Fruit fly (Drosophila melanogaster): ENCODE measurements around the gene NSD.
A peak's percentile ranks its signal among the peaks of the same experiment; 100 is the strongest.
"Not testable (repeated sequence)": the region's sequence is repeated elsewhere in the genome, so short reads cannot be mapped to it uniquely, and the experiment has no call there.

The NSD gene

dm6 chr3R:27963119-27963518 is 25.5 kb upstream of the NSD start, which contains the start of the genes CG31131 and CG4849:
TSS of gene CG31131 (minus strand) at chr3R:27963219.
TSS of gene CG4849 (plus strand) at chr3R:27963415.
- TF ChIP-seq CG18764 (GFP tag; optimal IDR thresholded peaks at IDR 0.05); gsb (GFP tag; IDR thresholded peaks at IDR 0.05); Elba2 (GFP tag; optimal IDR thresholded peaks at IDR 0.05): not testable (repeated sequence)

- not testable (repeated sequence) for TF ChIP-seq sc (optimal IDR thresholded peaks at IDR 0.05); sc (GFP tag; optimal IDR thresholded peaks at IDR 0.05); Doc3 (GFP tag; IDR thresholded peaks at IDR 0.05; ENCODE audit: partially characterized antibody); CG11504 (tag; optimal IDR thresholded peaks at IDR 0.05)
Observed at dm6 chr3R:27960473-27960872, 22.8 kb upstream of the NSD start, which contains the start of gene CG31253. TSS of gene CG31253 (minus strand) at chr3R:27960573.

DNA sequence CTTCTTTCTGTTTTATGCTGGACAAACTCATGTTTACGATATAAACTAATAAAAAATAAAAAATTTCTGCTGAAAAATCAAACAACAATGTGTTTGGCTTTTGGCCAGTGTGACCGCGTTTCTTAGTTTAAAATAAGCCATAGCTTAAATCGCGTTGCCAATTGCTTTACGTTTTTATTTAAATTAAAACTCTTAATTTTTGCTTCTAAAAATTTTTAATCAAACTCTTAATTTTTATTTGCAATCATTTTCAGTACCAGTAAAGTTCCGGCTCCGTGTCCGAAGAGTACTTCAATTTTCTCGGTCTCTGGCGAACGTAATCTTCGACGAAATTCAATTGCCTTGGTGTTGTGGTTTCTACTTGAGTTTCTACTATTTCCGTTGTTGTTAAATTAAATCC is 21.5 kb upstream of the NSD start, which contains the start of the genes CG42487 and CG4884:
CG42487 (minus strand) TSS at position 101 of the 400 bp plus-strand sequence.
CG4884 (minus strand) TSS at position 101 of the 400 bp plus-strand sequence.
- TF ChIP-seq Hand (GFP tag; optimal IDR thresholded peaks at IDR 0.05); E2f1 (GFP tag; IDR thresholded peaks at IDR 0.05); klu (GFP tag; IDR thresholded peaks at IDR 0.05): not testable (repeated sequence)

DNA sequence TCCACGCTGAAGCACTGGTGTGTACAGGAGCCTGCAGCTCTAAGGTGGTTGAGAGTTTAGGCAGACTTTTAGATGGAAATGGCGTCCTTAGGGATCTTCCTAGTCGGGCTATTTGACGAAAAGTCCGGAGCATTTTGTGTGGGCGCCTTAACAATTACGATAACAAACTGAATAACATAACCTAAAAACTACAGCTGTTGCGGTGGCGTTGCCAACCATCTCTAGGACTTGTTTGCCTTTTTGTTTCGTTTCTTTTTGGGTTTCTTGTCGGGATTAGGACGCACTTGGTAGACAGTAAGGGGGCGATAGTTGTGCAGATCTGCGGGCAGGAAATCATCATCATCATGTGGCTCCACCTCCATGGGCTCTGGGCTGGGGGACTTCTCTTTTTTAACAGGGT is 20.3 kb upstream of the NSD start:
- TF ChIP-seq bigmax (GFP tag; optimal IDR thresholded peaks at IDR 0.05) (peak; percentile 98), CG34422 (GFP tag; IDR thresholded peaks at IDR 0.05) (peak; percentile 60; the same call in 1 of the 3 replicates), crp (GFP tag; optimal IDR thresholded peaks at IDR 0.05) (peak in 1 of 2 experiments; percentile 74), Dref (GFP tag; IDR thresholded peaks at IDR 0.05) (peak; percentile 36; the same call in 1 of the 2 replicates), MBD-R2 (GFP tag; IDR thresholded peaks at IDR 0.05) (peak; percentile 62), Scr (GFP tag; IDR thresholded peaks at IDR 0.05; ENCODE audit: partially characterized antibody) (peak; percentile 16; the same call in 1 of the 2 replicates), gfzf (GFP tag; optimal IDR thresholded peaks at IDR 0.05) (peak; percentile 36), E2f2 (GFP tag; IDR thresholded peaks at IDR 0.05) (peak; percentile 28; the same call in 1 of the 2 replicates), pzg (GFP tag; optimal IDR thresholded peaks at IDR 0.05) (peak; percentile 29), CG13424 (tag; optimal IDR thresholded peaks at IDR 0.05) (no peak), sug (tag; optimal IDR thresholded peaks at IDR 0.05) (no peak), CG7928 (GFP tag; optimal IDR thresholded peaks at IDR 0.05) (peak; percentile 1), CG1024 (GFP tag; IDR thresholded peaks at IDR 0.05) (no peak)

DNA sequence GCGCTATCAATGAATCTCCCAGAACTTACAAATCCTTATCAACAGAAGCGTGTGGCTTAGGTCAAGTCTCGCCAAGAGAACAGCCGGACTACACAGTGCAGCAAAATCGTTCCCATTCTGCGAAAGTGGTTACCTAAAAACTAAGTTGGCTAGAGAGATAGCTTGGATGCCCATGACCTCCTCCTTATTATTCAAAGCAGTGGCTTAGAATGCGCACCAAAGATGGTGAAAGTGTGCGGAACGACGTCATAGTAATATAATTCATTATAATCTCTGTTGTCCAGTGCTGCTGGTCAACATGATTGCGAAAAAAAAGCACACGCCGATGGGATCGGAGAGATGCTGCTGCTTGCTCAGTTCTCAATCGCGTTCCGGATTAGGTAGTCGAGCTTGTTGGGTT is 16.9 kb upstream of the NSD start, which contains the start of gene Nep7:
Nep7 (plus strand) TSS at position 385 of the 400 bp plus-strand sequence.
- TF ChIP-seq C15 (GFP tag; IDR thresholded peaks at IDR 0.05), result 0 out of 3 replicates have a peak, but pooled peaks have one; percentile 26
- peak; percentile 29 for TF ChIP-seq sug (tag; optimal IDR thresholded peaks at IDR 0.05)
- TF ChIP-seq CG17186 (GFP tag; optimal IDR thresholded peaks at IDR 0.05), result no peak
- TF ChIP-seq Rfx (GFP tag; IDR thresholded peaks at IDR 0.05), result 0 out of 2 replicates have a peak, but pooled peaks have one; percentile 28
- no peak for TF ChIP-seq onecut (GFP tag; IDR thresholded peaks at IDR 0.05)
- TF ChIP-seq CG16815 (GFP tag; optimal IDR thresholded peaks at IDR 0.05), result no peak
- TF ChIP-seq CG9215 (GFP tag; IDR thresholded peaks at IDR 0.05), result no peak
- TF ChIP-seq Nf-YB (GFP tag; optimal IDR thresholded peaks at IDR 0.05), result no peak
- TF ChIP-seq crp (GFP tag; optimal IDR thresholded peaks at IDR 0.05), result no peak
- no peak for TF ChIP-seq CG9727 (GFP tag; optimal IDR thresholded peaks at IDR 0.05)
- no peak for TF ChIP-seq MESR4 (GFP tag; optimal IDR thresholded peaks at IDR 0.05)
- no peak for TF ChIP-seq BEAF-32 (GFP tag; optimal IDR thresholded peaks at IDR 0.05)
- no peak for TF ChIP-seq CG7745 (tag; optimal IDR thresholded peaks at IDR 0.05)
- no peak for TF ChIP-seq fd3F (GFP tag; optimal IDR thresholded peaks at IDR 0.05)
- no peak for TF ChIP-seq CG17829 (tag; optimal IDR thresholded peaks at IDR 0.05)
- TF ChIP-seq CG7928 (GFP tag; optimal IDR thresholded peaks at IDR 0.05), result no peak
- no peak for TF ChIP-seq ro (GFP tag; IDR thresholded peaks at IDR 0.05)
- TF ChIP-seq dimm (GFP tag; IDR thresholded peaks at IDR 0.05), result no peak
- TF ChIP-seq cato (GFP tag; optimal IDR thresholded peaks at IDR 0.05; ENCODE audit: borderline replicate concordance), result no peak
- no peak for TF ChIP-seq insv (GFP tag; optimal IDR thresholded peaks at IDR 0.05)
- TF ChIP-seq sc (optimal IDR thresholded peaks at IDR 0.05), result no peak
- TF ChIP-seq sc (GFP tag; optimal IDR thresholded peaks at IDR 0.05), result no peak
- no peak for TF ChIP-seq NC2α (GFP tag; optimal IDR thresholded peaks at IDR 0.05)
- no peak for TF ChIP-seq Stat92E (GFP tag; optimal IDR thresholded peaks at IDR 0.05)
- no peak for TF ChIP-seq br (optimal IDR thresholded peaks at IDR 0.05)
